Worm (Caenorhabditis elegans) whole organism, L2 larva: Measurements from ENCODE around the gene C36C5.15.
A peak's percentile ranks its signal among the peaks of the same experiment; 100 is the strongest.

Experiments
- C34F6.9 ChIP-seq: fragments of 150-350 bp; optimal IDR thresholded peaks from 2 replicates; lab custom pipeline; 2014; ENCODE audit warnings: missing biosample characterization, missing genetic modification characterization
- F13H6.1 ChIP-seq: sonication (generic microtip); optimal IDR thresholded peaks from 2 replicates; lab custom pipeline; 2016; ENCODE audit warnings: missing genetic modification characterization, missing compliant biosample characterization
- R02D3.7 ChIP-seq: fragments of 150-350 bp; optimal IDR thresholded peaks from 2 replicates; lab custom pipeline; 2014; ENCODE audit warnings: missing biosample characterization, missing genetic modification characterization
- Y55F3AM.14 ChIP-seq: fragments of 200-800 bp; sonication (Bioruptor generic); optimal IDR thresholded peaks from 2 replicates; lab custom pipeline; 2018; ENCODE audit warnings: mild to moderate bottlenecking, missing genetic modification characterization, missing compliant biosample characterization
- ZK546.5 ChIP-seq: sonication (generic microtip); optimal IDR thresholded peaks from 2 replicates; lab custom pipeline; 2017; ENCODE audit warnings: missing biosample characterization, missing genetic modification characterization
- alr-1 ChIP-seq: fragments of 150-350 bp; optimal IDR thresholded peaks from 2 replicates; lab custom pipeline; 2014; ENCODE audit warnings: missing biosample characterization, missing genetic modification characterization
- aly-2 ChIP-seq: fragments of 150-350 bp; optimal IDR thresholded peaks from 2 replicates; lab custom pipeline; 2014; ENCODE audit warnings: missing biosample characterization, missing genetic modification characterization
- ama-1 ChIP-seq: fragments of 150-350 bp; optimal IDR thresholded peaks from 2 replicates; lab custom pipeline; 2018; ENCODE audit warnings: inconsistent platforms
- blmp-1 ChIP-seq: sonication (generic microtip); optimal IDR thresholded peaks from 2 replicates; lab custom pipeline; 2017; ENCODE audit warnings: missing genetic modification characterization, mild to moderate bottlenecking, missing compliant biosample characterization, antibody characterized with exemption, moderate library complexity; ENCODE audit not compliant: insufficient read depth
- ceh-16 ChIP-seq: fragments of 150-350 bp; optimal IDR thresholded peaks from 2 replicates; lab custom pipeline; 2014; ENCODE audit warnings: missing biosample characterization, missing genetic modification characterization
- ceh-82 ChIP-seq: fragments of 150-350 bp; optimal IDR thresholded peaks from 2 replicates; lab custom pipeline; 2014; ENCODE audit warnings: missing biosample characterization, missing genetic modification characterization
- crh-2 ChIP-seq: sonication (generic microtip); optimal IDR thresholded peaks from 2 replicates; lab custom pipeline; 2017; ENCODE audit warnings: missing biosample characterization, missing genetic modification characterization
- dmd-4 ChIP-seq: sonication (generic microtip); optimal IDR thresholded peaks from 2 replicates; lab custom pipeline; 2017; ENCODE audit warnings: missing biosample characterization, missing genetic modification characterization
- egl-27 ChIP-seq: sonication (generic microtip); optimal IDR thresholded peaks from 3 replicates; lab custom pipeline; 2017; ENCODE audit warnings: missing biosample characterization, missing genetic modification reagents, missing genetic modification characterization
- elt-1 ChIP-seq: fragments of 150-350 bp; optimal IDR thresholded peaks from 2 replicates; lab custom pipeline; 2014; ENCODE audit warnings: missing biosample characterization, missing genetic modification characterization
- elt-3 ChIP-seq: sonication (generic microtip); optimal IDR thresholded peaks from 2 replicates; lab custom pipeline; 2017; ENCODE audit warnings: missing biosample characterization, missing genetic modification characterization
- fos-1 ChIP-seq: fragments of 150-350 bp; optimal IDR thresholded peaks from 2 replicates; lab custom pipeline; 2014; ENCODE audit warnings: missing biosample characterization, missing genetic modification characterization
- gmeb-1 ChIP-seq: fragments of 150-350 bp; optimal IDR thresholded peaks from 2 replicates; lab custom pipeline; 2014; ENCODE audit warnings: missing biosample characterization, missing genetic modification characterization
- lin-11 ChIP-seq: fragments of 150-350 bp; sonication (generic microtip); optimal IDR thresholded peaks from 2 replicates; lab custom pipeline; 2014; ENCODE audit warnings: missing biosample characterization, missing genetic modification characterization, inconsistent platforms, mixed read lengths
- lin-13 ChIP-seq: fragments of 150-350 bp; optimal IDR thresholded peaks from 2 replicates; lab custom pipeline; 2014; ENCODE audit warnings: missing biosample characterization, missing genetic modification reagents, missing genetic modification characterization
- lin-39 ChIP-seq: fragments of 150-350 bp; optimal IDR thresholded peaks from 2 replicates; lab custom pipeline; 2014; ENCODE audit warnings: missing biosample characterization, missing genetic modification reagents, missing genetic modification characterization
- lsy-2 ChIP-seq, 2 experiments: fragments of 150-350 bp in 1 of 2; sonication (generic microtip) in 1 of 2; optimal IDR thresholded peaks; 2 replicates each; lab custom pipeline; 2014 to 2017; ENCODE audit warnings: missing biosample characterization in 2 of 2, missing genetic modification characterization in 2 of 2
- mab-5 ChIP-seq: fragments of 150-350 bp; optimal IDR thresholded peaks from 2 replicates; lab custom pipeline; 2014; ENCODE audit warnings: missing biosample characterization, missing genetic modification characterization
- mbf-1 ChIP-seq: sonication (generic microtip); optimal IDR thresholded peaks from 2 replicates; lab custom pipeline; 2017; ENCODE audit warnings: missing biosample characterization, missing genetic modification characterization
- mdl-1 ChIP-seq, 2 experiments: fragments of 150-350 bp in 1 of 2; sonication (generic microtip) in 1 of 2; optimal IDR thresholded peaks; 2 replicates each; lab custom pipeline; 2017; ENCODE audit warnings: missing biosample characterization in 2 of 2, missing genetic modification characterization in 2 of 2
- nhr-10 ChIP-seq: sonication (generic microtip); optimal IDR thresholded peaks from 2 replicates; lab custom pipeline; 2017; ENCODE audit warnings: missing biosample characterization, missing genetic modification characterization
- nhr-11 ChIP-seq: fragments of 150-350 bp; optimal IDR thresholded peaks from 2 replicates; lab custom pipeline; 2014; ENCODE audit warnings: missing biosample characterization, missing genetic modification characterization
- nhr-12 ChIP-seq: fragments of 150-350 bp; optimal IDR thresholded peaks from 2 replicates; lab custom pipeline; 2014; ENCODE audit warnings: missing biosample characterization, missing genetic modification characterization
- nhr-129 ChIP-seq: fragments of 150-350 bp; optimal IDR thresholded peaks from 2 replicates; lab custom pipeline; 2014; ENCODE audit warnings: missing biosample characterization, missing genetic modification characterization
- nhr-21 ChIP-seq: fragments of 150-350 bp; optimal IDR thresholded peaks from 2 replicates; lab custom pipeline; 2014; ENCODE audit warnings: missing biosample characterization, missing genetic modification characterization
- nhr-23 ChIP-seq: fragments of 150-350 bp; optimal IDR thresholded peaks from 2 replicates; lab custom pipeline; 2014; ENCODE audit warnings: missing biosample characterization, missing genetic modification reagents, missing genetic modification characterization
- nhr-237 ChIP-seq: fragments of 150-350 bp; optimal IDR thresholded peaks from 2 replicates; lab custom pipeline; 2014; ENCODE audit warnings: missing biosample characterization, missing genetic modification characterization
- nhr-25 ChIP-seq: fragments of 150-350 bp; sonication (generic microtip); optimal IDR thresholded peaks from 3 replicates; lab custom pipeline; 2014; ENCODE audit warnings: missing biosample characterization, missing genetic modification characterization
- nhr-6 ChIP-seq: fragments of 150-350 bp; optimal IDR thresholded peaks from 2 replicates; lab custom pipeline; 2014; ENCODE audit warnings: missing biosample characterization, missing genetic modification characterization
- nhr-77 ChIP-seq: fragments of 150-350 bp; optimal IDR thresholded peaks from 2 replicates; lab custom pipeline; 2014; ENCODE audit warnings: missing biosample characterization, missing genetic modification characterization
- peb-1 ChIP-seq: fragments of 150-350 bp; optimal IDR thresholded peaks from 2 replicates; lab custom pipeline; 2014; ENCODE audit warnings: missing biosample characterization, missing genetic modification characterization
- sem-4 ChIP-seq: fragments of 150-350 bp; optimal IDR thresholded peaks from 2 replicates; lab custom pipeline; 2014; ENCODE audit warnings: missing biosample characterization, missing genetic modification reagents, missing genetic modification characterization
- skn-1 ChIP-seq: sonication (generic microtip); optimal IDR thresholded peaks from 2 replicates; lab custom pipeline; 2017; ENCODE audit warnings: missing biosample characterization, missing genetic modification characterization
- sma-3 ChIP-seq: sonication (generic microtip); optimal IDR thresholded peaks from 2 replicates; lab custom pipeline; 2016; ENCODE audit warnings: missing genetic modification reagents, missing genetic modification characterization, missing compliant biosample characterization
- sma-9 ChIP-seq, 2 experiments: fragments of 150-350 bp in 1 of 2; sonication (generic microtip) in 1 of 2; optimal IDR thresholded peaks; 2 replicates each; lab custom pipeline; 2014 to 2016; ENCODE audit warnings: missing genetic modification characterization in 2 of 2, mild to moderate bottlenecking in 1 of 2, missing biosample characterization in 1 of 2, missing compliant biosample characterization in 1 of 2, missing genetic modification reagents in 1 of 2, moderate library complexity in 1 of 2
- snpc-4 ChIP-seq: fragments of 150-350 bp; optimal IDR thresholded peaks from 2 replicates; lab custom pipeline; 2014; ENCODE audit warnings: missing biosample characterization, missing genetic modification characterization
- unc-39 ChIP-seq: fragments of 150-350 bp; optimal IDR thresholded peaks from 2 replicates; lab custom pipeline; 2014; ENCODE audit warnings: missing biosample characterization, missing genetic modification characterization
- unc-55 ChIP-seq: fragments of 150-350 bp; sonication (generic microtip); optimal IDR thresholded peaks from 3 replicates; lab custom pipeline; 2014; ENCODE audit warnings: missing biosample characterization, missing genetic modification reagents, missing genetic modification characterization
- unc-62 ChIP-seq: fragments of 150-350 bp; optimal IDR thresholded peaks from 2 replicates; lab custom pipeline; 2014; ENCODE audit warnings: missing biosample characterization, missing genetic modification reagents, missing genetic modification characterization
- zag-1 ChIP-seq: fragments of 150-350 bp; optimal IDR thresholded peaks from 2 replicates; lab custom pipeline; 2014; ENCODE audit warnings: missing biosample characterization, missing genetic modification characterization
- ztf-1 ChIP-seq: fragments of 200-800 bp; sonication (Bioruptor generic); conservative IDR thresholded peaks from 2 replicates; pipeline ENCODE4 v1.3.6; 2022; ENCODE audit warnings: missing genetic modification characterization, missing compliant biosample characterization
- ztf-11 ChIP-seq: sonication (generic microtip); optimal IDR thresholded peaks from 2 replicates; lab custom pipeline; 2017; ENCODE audit warnings: missing biosample characterization, missing genetic modification characterization
- ztf-4 ChIP-seq: fragments of 150-350 bp; optimal IDR thresholded peaks from 2 replicates; lab custom pipeline; 2014; ENCODE audit warnings: missing biosample characterization, missing genetic modification characterization

C36C5.15 gene

ce11 chrV:3194952-3195450 is 26.5 kb upstream of the C36C5.15 start, which contains the start of gene Y73C8B.2 (continued):
- peak; percentile 54 for TF ChIP-seq nhr-25 (tag; lab: Kevin White, UChicago)
- no peak for TF ChIP-seq ztf-11
- no peak for TF ChIP-seq egl-27 (tag; lab: Kevin White, UChicago)

DNA sequence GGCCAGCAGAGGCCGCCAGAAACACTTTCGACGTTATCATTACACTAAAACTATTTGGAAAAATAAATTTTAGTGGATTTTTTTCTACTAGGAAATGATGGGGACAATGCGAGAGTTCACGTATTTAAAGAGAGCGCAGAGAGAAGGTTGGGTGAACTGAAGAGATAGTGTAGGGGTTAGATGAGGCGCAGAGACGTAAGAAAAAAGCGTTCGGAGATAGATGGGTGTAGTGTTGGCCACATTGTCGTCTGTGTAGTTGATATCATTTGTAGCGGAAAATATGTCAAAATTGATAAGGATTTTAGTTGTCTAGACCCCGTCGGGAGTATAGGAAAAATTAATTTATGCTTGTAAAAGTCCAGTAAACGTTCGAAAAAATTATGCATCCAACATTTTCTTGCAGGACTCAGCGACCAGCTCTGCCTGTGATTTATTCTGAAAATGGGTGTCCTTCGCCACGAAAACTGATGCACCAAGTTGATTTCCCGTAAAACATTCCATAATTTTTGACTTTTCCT is 24.6 kb upstream of the C36C5.15 start, which contains the start of the genes Y73C8B.3 and Y73C8B.9:
Y73C8B.3 (minus strand) TSS at position 147 of the 518 bp plus-strand sequence.
Y73C8B.9 (plus strand) TSS at position 468 of the 518 bp plus-strand sequence.
- TF ChIP-seq unc-62 (GFP tag; lab: Kevin White, UChicago) (no peak), ztf-1 (GFP tag; lab: Robert Waterston, UW) (no peak), sma-3 (GFP tag; lab: Kevin White, UChicago) (peak; percentile 22), ZK546.5 (tag; lab: Kevin White, UChicago) (no peak), Y55F3AM.14 (GFP tag; lab: Kevin White, UChicago) (no peak), ceh-82 (tag; lab: Kevin White, UChicago) (no peak), nhr-10 (tag; lab: Kevin White, UChicago) (no peak), gmeb-1 (tag; lab: Kevin White, UChicago) (peak; percentile 43), sem-4 (tag; lab: Kevin White, UChicago) (no peak), nhr-21 (peak; percentile 18), nhr-25 (tag; lab: Kevin White, UChicago) (peak; percentile 24), nhr-237 (tag; lab: Kevin White, UChicago) (no peak), lsy-2 (tag; optimal IDR thresholded peaks at IDR 0.05; lab: Kevin White, UChicago) (no peak), egl-27 (tag; lab: Kevin White, UChicago) (no peak), mdl-1 (tag; optimal IDR thresholded peaks at IDR 0.05; lab: Kevin White, UChicago) (no peak), lin-39 (tag; lab: Kevin White, UChicago) (no peak), unc-55 (no peak), zag-1 (tag; lab: Kevin White, UChicago) (no peak), nhr-11 (tag; lab: Kevin White, UChicago) (no peak), ztf-11 (no peak), ama-1 (no peak), dmd-4 (tag; lab: Kevin White, UChicago) (no peak), elt-3 (tag; lab: Kevin White, UChicago) (no peak), C34F6.9 (tag; lab: Kevin White, UChicago) (no peak), ztf-4 (tag; lab: Kevin White, UChicago) (no peak), peb-1 (no peak), skn-1 (tag; lab: Kevin White, UChicago) (no peak), sma-9 (GFP tag; optimal IDR thresholded peaks at IDR 0.05; lab: Kevin White, UChicago) (peak; percentile 77), sma-9 (tag; optimal IDR thresholded peaks at IDR 0.05; lab: Kevin White, UChicago) (no peak), nhr-129 (tag; lab: Kevin White, UChicago) (no peak), elt-1 (no peak), nhr-6 (tag; lab: Kevin White, UChicago) (no peak), unc-39 (no peak), crh-2 (tag; lab: Kevin White, UChicago) (peak; percentile 15), mbf-1 (no peak), lin-11 (no peak), nhr-12 (tag; lab: Kevin White, UChicago) (no peak), mab-5 (tag; lab: Kevin White, UChicago) (no peak), nhr-23 (tag; lab: Kevin White, UChicago) (no peak), aly-2 (tag; lab: Kevin White, UChicago) (no peak), blmp-1 (tag; lab: Kevin White, UChicago) (no peak), R02D3.7 (no peak), nhr-77 (tag; lab: Kevin White, UChicago) (no peak), alr-1 (tag; lab: Kevin White, UChicago) (no peak), F13H6.1 (peak; percentile 7), fos-1 (peak; percentile 14), lin-13 (GFP tag; lab: Kevin White, UChicago) (no peak), ceh-16 (tag; lab: Kevin White, UChicago) (no peak), snpc-4 (no peak)
